Worm (Caenorhabditis elegans) whole organism, early embryonic: ENCODE measurements around the gene C06E8.5.
"Not testable (repeated sequence)": the region's sequence is repeated elsewhere in the genome, so short reads cannot be mapped to it uniquely, and the experiment has no call there.

Source experiments
- B0310.2 ChIP-seq: sonication (generic microtip); optimal IDR thresholded peaks from 2 replicates; lab custom pipeline; 2016; ENCODE audit warnings: mild to moderate bottlenecking, missing genetic modification characterization, missing compliant biosample characterization
- F13C5.2 ChIP-seq: sonication (generic microtip); optimal IDR thresholded peaks from 2 replicates; lab custom pipeline; 2017; ENCODE audit warnings: mild to moderate bottlenecking, missing genetic modification characterization, inconsistent platforms, missing compliant biosample characterization
- aly-1 ChIP-seq: sonication (generic microtip); optimal IDR thresholded peaks from 2 replicates; lab custom pipeline; 2016; ENCODE audit warnings: missing genetic modification characterization, missing compliant biosample characterization
- ama-1 ChIP-seq: fragments of 150-350 bp; optimal IDR thresholded peaks from 2 replicates; lab custom pipeline; 2014
- ceh-13 ChIP-seq: fragments of 200-800 bp; sonication (Bioruptor generic); optimal IDR thresholded peaks from 2 replicates; lab custom pipeline; 2018; ENCODE audit warnings: mild to moderate bottlenecking, missing genetic modification characterization, missing compliant biosample characterization
- ceh-36 ChIP-seq: sonication (generic microtip); optimal IDR thresholded peaks from 2 replicates; lab custom pipeline; 2016; ENCODE audit warnings: missing genetic modification characterization, inconsistent platforms, missing compliant biosample characterization
- ets-7 ChIP-seq: sonication (generic microtip); optimal IDR thresholded peaks from 2 replicates; lab custom pipeline; 2016; ENCODE audit warnings: missing genotype, missing genetic modification characterization, missing compliant biosample characterization
- flt-1 ChIP-seq: fragments of 200-800 bp; sonication (Bioruptor generic); IDR thresholded peaks from 2 replicates; pipeline ENCODE4 v1.3.6; 2022; ENCODE audit warnings: missing genetic modification characterization, missing compliant biosample characterization
- hmbx-1 ChIP-seq: sonication (generic microtip); optimal IDR thresholded peaks from 2 replicates; lab custom pipeline; 2016; ENCODE audit warnings: mild to moderate bottlenecking, missing genetic modification characterization, missing compliant biosample characterization
- hmg-4 ChIP-seq: fragments of 200-800 bp; sonication (Bioruptor generic); optimal IDR thresholded peaks from 2 replicates; lab custom pipeline; 2018; ENCODE audit warnings: mild to moderate bottlenecking, missing genetic modification characterization, missing compliant biosample characterization
- hnd-1 ChIP-seq: sonication (generic microtip); optimal IDR thresholded peaks from 2 replicates; lab custom pipeline; 2016; ENCODE audit warnings: missing genetic modification characterization, missing compliant biosample characterization
- pes-1 ChIP-seq: fragments of 200-800 bp; sonication (Bioruptor generic); IDR thresholded peaks from 2 replicates; pipeline ENCODE4 v1.3.6; 2022; ENCODE audit warnings: missing genetic modification reagents, missing genetic modification characterization, missing compliant biosample characterization
- scrt-1 ChIP-seq: fragments of 200-800 bp; sonication (Bioruptor generic); IDR thresholded peaks from 2 replicates; pipeline ENCODE4 v1.3.6; 2022; ENCODE audit warnings: missing genetic modification characterization, missing compliant biosample characterization
- sea-1 ChIP-seq: fragments of 200-800 bp; sonication (Bioruptor generic); conservative IDR thresholded peaks from 2 replicates; pipeline ENCODE4 v1.3.6; 2022; ENCODE audit warnings: missing genetic modification characterization, missing compliant biosample characterization
- tbx-11 ChIP-seq: fragments of 200-800 bp; sonication (Bioruptor generic); IDR thresholded peaks from 2 replicates; pipeline ENCODE4 v1.3.6; 2022; ENCODE audit warnings: missing genetic modification characterization, missing compliant biosample characterization
- tbx-37 ChIP-seq: fragments of 200-800 bp; sonication (Bioruptor generic); conservative IDR thresholded peaks from 2 replicates; pipeline ENCODE4 v1.3.6; 2022; ENCODE audit warnings: missing genetic modification reagents, missing genetic modification characterization, missing compliant biosample characterization
- tra-4 ChIP-seq: sonication (generic microtip); optimal IDR thresholded peaks from 2 replicates; lab custom pipeline; 2017; ENCODE audit warnings: missing genetic modification characterization, missing compliant biosample characterization

C06E8.5 gene

ce11 chrIII:6981989-6982553 lies 23.2 kb downstream of the C06E8.5 start, which contains the start of gene F31E3.6:
Gene F31E3.6, plus strand, starts transcription at chrIII:6982081.
- TF ChIP-seq ceh-36 (tag; lab: Kevin White, UChicago); hmbx-1 (tag; lab: Kevin White, UChicago); scrt-1 (GFP tag; lab: Robert Waterston, UW): not testable (repeated sequence)

ce11 chrIII:6979584-6979983 lies 25.7 kb downstream of the C06E8.5 start, which contains the start of gene ceh-20:
Gene ceh-20, plus strand, starts transcription at chrIII:6979884.
- no peak for TF ChIP-seq hmbx-1 (tag; lab: Kevin White, UChicago)
- TF ChIP-seq scrt-1 (GFP tag; lab: Robert Waterston, UW) = no peak
- no peak for TF ChIP-seq sea-1 (GFP tag; lab: Robert Waterston, UW)
- no peak for TF ChIP-seq tbx-37 (GFP tag; lab: Robert Waterston, UW)
- no peak for TF ChIP-seq pes-1 (GFP tag; lab: Robert Waterston, UW)
- no peak for TF ChIP-seq ceh-13 (GFP tag; lab: Kevin White, UChicago)

ce11 chrIII:6978875-6979274 lies 26.4 kb downstream of the C06E8.5 start:
- TF ChIP-seq scrt-1 (GFP tag; lab: Robert Waterston, UW) = 0 out of 2 replicates have a peak, but pooled peaks have one; percentile 7
- no peak for TF ChIP-seq tbx-37 (GFP tag; lab: Robert Waterston, UW)
- TF ChIP-seq hmg-4 = peak; percentile 80

- no peak for TF ChIP-seq flt-1 (GFP tag; lab: Robert Waterston, UW)
- no peak for TF ChIP-seq F13C5.2 (tag; lab: Kevin White, UChicago)
- TF ChIP-seq tbx-37 (GFP tag; lab: Robert Waterston, UW) = no peak
- no peak for TF ChIP-seq ceh-36 (tag; lab: Kevin White, UChicago)
- no peak for TF ChIP-seq tbx-11 (GFP tag; lab: Robert Waterston, UW)
- no peak for TF ChIP-seq hmg-4
- no peak for TF ChIP-seq pes-1 (GFP tag; lab: Robert Waterston, UW)
- no peak for TF ChIP-seq ets-7 (tag; lab: Kevin White, UChicago)
- TF ChIP-seq aly-1 (tag; lab: Kevin White, UChicago) = no peak
- no peak for TF ChIP-seq hnd-1
- TF ChIP-seq scrt-1 (GFP tag; lab: Robert Waterston, UW) = no peak
These were observed 30.3 kb downstream of the C06E8.5 start for ce11 chrIII:6974952-6975351.

ce11 chrIII:6973682-6974081 lies 31.6 kb downstream of the C06E8.5 start, which contains the start of gene F31E3.2:
Gene F31E3.2, plus strand, starts transcription at chrIII:6973982.
- TF ChIP-seq hmg-4 (no peak), ama-1 (lab: Kevin White, UChicago) (no peak), sea-1 (GFP tag; lab: Robert Waterston, UW) (no peak), hnd-1 (no peak), aly-1 (tag; lab: Kevin White, UChicago) (no peak), tbx-11 (GFP tag; lab: Robert Waterston, UW) (no peak), scrt-1 (GFP tag; lab: Robert Waterston, UW) (no peak), ceh-13 (GFP tag; lab: Kevin White, UChicago) (no peak), flt-1 (GFP tag; lab: Robert Waterston, UW) (no peak), pes-1 (GFP tag; lab: Robert Waterston, UW) (no peak), ets-7 (tag; lab: Kevin White, UChicago) (no peak), hmbx-1 (tag; lab: Kevin White, UChicago) (no peak), ceh-36 (tag; lab: Kevin White, UChicago) (no peak), B0310.2 (no peak), tbx-37 (GFP tag; lab: Robert Waterston, UW) (no peak), tra-4 (tag; lab: Kevin White, UChicago) (no peak), F13C5.2 (tag; lab: Kevin White, UChicago) (no peak)

ce11 chrIII:6971662-6972284 lies 33.5 kb downstream of the C06E8.5 start, which contains the start of the genes eef-1A.1 and rfc-4:
Gene eef-1A.1, minus strand, starts transcription at chrIII:6971712.
Gene rfc-4, plus strand, starts transcription at chrIII:6972253.
- peak; percentile 84 for TF ChIP-seq flt-1 (GFP tag; lab: Robert Waterston, UW)
- no peak for TF ChIP-seq aly-1 (tag; lab: Kevin White, UChicago)
- TF ChIP-seq hnd-1 = peak; percentile 50
- peak; percentile 59 for TF ChIP-seq tbx-37 (GFP tag; lab: Robert Waterston, UW)
- TF ChIP-seq scrt-1 (GFP tag; lab: Robert Waterston, UW) = no peak
- TF ChIP-seq sea-1 (GFP tag; lab: Robert Waterston, UW) = no peak
- peak; percentile 9 for TF ChIP-seq hmbx-1 (tag; lab: Kevin White, UChicago)
- TF ChIP-seq B0310.2 = no peak
- no peak for TF ChIP-seq ets-7 (tag; lab: Kevin White, UChicago)
- no peak for TF ChIP-seq tbx-11 (GFP tag; lab: Robert Waterston, UW)
- peak; percentile 61 for TF ChIP-seq hmg-4
- TF ChIP-seq pes-1 (GFP tag; lab: Robert Waterston, UW) = no peak; the same call in 1 of the 2 replicates
- TF ChIP-seq ceh-13 (GFP tag; lab: Kevin White, UChicago) = no peak
- no peak for TF ChIP-seq tra-4 (tag; lab: Kevin White, UChicago)
- TF ChIP-seq ceh-36 (tag; lab: Kevin White, UChicago) = peak; percentile 7
- TF ChIP-seq ama-1 (lab: Kevin White, UChicago) = no peak
- TF ChIP-seq F13C5.2 (tag; lab: Kevin White, UChicago) = peak; percentile 89

- TF ChIP-seq ceh-13 (GFP tag; lab: Kevin White, UChicago) = no peak
- TF ChIP-seq F13C5.2 (tag; lab: Kevin White, UChicago) = no peak
- no peak for TF ChIP-seq B0310.2
- no peak for TF ChIP-seq ets-7 (tag; lab: Kevin White, UChicago)
These were observed 34.5 kb downstream of the C06E8.5 start for ce11 chrIII:6970744-6971143.
